Worm (Caenorhabditis elegans): ENCODE results near the gene Y55F3BR.2.

The Y55F3BR.2 gene

ce11 chrIV:854357-855269 is 4.1 kb upstream of the Y55F3BR.2 start, which contains the start of the genes lem-4 and Y55F3BR.11:
Gene lem-4 (minus strand): TSS chrIV:854780.
Gene Y55F3BR.11 (plus strand): TSS chrIV:855219.
- no peak for TF ChIP-seq flt-1 (GFP tag; IDR thresholded peaks at IDR 0.05)
- no peak for TF ChIP-seq pes-1 (GFP tag; IDR thresholded peaks at IDR 0.05)
- no peak for TF ChIP-seq ceh-36 (tag; optimal IDR thresholded peaks at IDR 0.05)
- TF ChIP-seq hnd-1 (tag; optimal IDR thresholded peaks at IDR 0.05), result no peak
- TF ChIP-seq sea-1 (GFP tag; conservative IDR thresholded peaks at IDR 0.05), result no peak
- TF ChIP-seq ama-1 (optimal IDR thresholded peaks at IDR 0.05), result no peak
- TF ChIP-seq tbx-37 (GFP tag; conservative IDR thresholded peaks at IDR 0.05), result no peak
- no peak for TF ChIP-seq aly-1 (tag; optimal IDR thresholded peaks at IDR 0.05)
- no peak for TF ChIP-seq hmbx-1 (tag; optimal IDR thresholded peaks at IDR 0.05)
- TF ChIP-seq F13C5.2 (tag; optimal IDR thresholded peaks at IDR 0.05), result no peak
- TF ChIP-seq B0310.2 (tag; optimal IDR thresholded peaks at IDR 0.05), result no peak
- TF ChIP-seq ets-7 (tag; optimal IDR thresholded peaks at IDR 0.05), result no peak
- TF ChIP-seq tra-4 (tag; optimal IDR thresholded peaks at IDR 0.05), result no peak
- no peak for TF ChIP-seq hmg-4 (GFP tag; optimal IDR thresholded peaks at IDR 0.05)
- no peak for TF ChIP-seq scrt-1 (GFP tag; IDR thresholded peaks at IDR 0.05)

ce11 chrIV:855483-855882 is 3.2 kb upstream of the Y55F3BR.2 start:
- no peak for TF ChIP-seq flt-1 (GFP tag; IDR thresholded peaks at IDR 0.05)

ce11 chrIV:856038-856437 is 2.7 kb upstream of the Y55F3BR.2 start:
- TF ChIP-seq ceh-36 (tag; optimal IDR thresholded peaks at IDR 0.05) (peak; percentile 77), ets-7 (tag; optimal IDR thresholded peaks at IDR 0.05) (no peak)

- no peak for TF ChIP-seq tra-4 (tag; optimal IDR thresholded peaks at IDR 0.05)
- no peak for TF ChIP-seq ama-1 (optimal IDR thresholded peaks at IDR 0.05)
- TF ChIP-seq pes-1 (GFP tag; IDR thresholded peaks at IDR 0.05), result no peak
These were observed 2.1 kb downstream of the Y55F3BR.2 start for ce11 chrIV:860810-861209.

ce11 chrIV:866828-867270 is 8.1 kb downstream of the Y55F3BR.2 start:
- TF ChIP-seq tbx-37 (GFP tag; conservative IDR thresholded peaks at IDR 0.05) (no peak), B0310.2 (tag; optimal IDR thresholded peaks at IDR 0.05) (no peak), ama-1 (optimal IDR thresholded peaks at IDR 0.05) (peak; percentile 84), hmg-4 (GFP tag; optimal IDR thresholded peaks at IDR 0.05) (peak; percentile 27), hmbx-1 (tag; optimal IDR thresholded peaks at IDR 0.05) (no peak), sea-1 (GFP tag; conservative IDR thresholded peaks at IDR 0.05) (no peak), hnd-1 (tag; optimal IDR thresholded peaks at IDR 0.05) (no peak), pes-1 (GFP tag; IDR thresholded peaks at IDR 0.05) (no peak), ets-7 (tag; optimal IDR thresholded peaks at IDR 0.05) (no peak), tra-4 (tag; optimal IDR thresholded peaks at IDR 0.05) (no peak), F13C5.2 (tag; optimal IDR thresholded peaks at IDR 0.05) (peak; percentile 45), scrt-1 (GFP tag; IDR thresholded peaks at IDR 0.05) (no peak), aly-1 (tag; optimal IDR thresholded peaks at IDR 0.05) (no peak), ceh-13 (GFP tag; optimal IDR thresholded peaks at IDR 0.05) (no peak), tbx-11 (GFP tag; IDR thresholded peaks at IDR 0.05) (0 out of 2 replicates have a peak, but pooled peaks have one; percentile 30), ceh-36 (tag; optimal IDR thresholded peaks at IDR 0.05) (no peak)

ce11 chrIV:868723-869122 is 10.0 kb downstream of the Y55F3BR.2 start:
- no peak for TF ChIP-seq tra-4 (tag; optimal IDR thresholded peaks at IDR 0.05)
- no peak for TF ChIP-seq hmbx-1 (tag; optimal IDR thresholded peaks at IDR 0.05)
- TF ChIP-seq hnd-1 (tag; optimal IDR thresholded peaks at IDR 0.05), result no peak
- no peak for TF ChIP-seq aly-1 (tag; optimal IDR thresholded peaks at IDR 0.05)
- TF ChIP-seq ceh-36 (tag; optimal IDR thresholded peaks at IDR 0.05), result no peak
- no peak for TF ChIP-seq ets-7 (tag; optimal IDR thresholded peaks at IDR 0.05)
- TF ChIP-seq tbx-11 (GFP tag; IDR thresholded peaks at IDR 0.05), result no peak
- TF ChIP-seq hmg-4 (GFP tag; optimal IDR thresholded peaks at IDR 0.05), result no peak
- TF ChIP-seq ama-1 (optimal IDR thresholded peaks at IDR 0.05), result no peak
- no peak for TF ChIP-seq tbx-37 (GFP tag; conservative IDR thresholded peaks at IDR 0.05)
- TF ChIP-seq pes-1 (GFP tag; IDR thresholded peaks at IDR 0.05), result no peak
- TF ChIP-seq scrt-1 (GFP tag; IDR thresholded peaks at IDR 0.05), result no peak
- no peak for TF ChIP-seq flt-1 (GFP tag; IDR thresholded peaks at IDR 0.05)
- no peak for TF ChIP-seq ceh-13 (GFP tag; optimal IDR thresholded peaks at IDR 0.05)
- no peak for TF ChIP-seq F13C5.2 (tag; optimal IDR thresholded peaks at IDR 0.05)

ce11 chrIV:873174-873788 is 14.6 kb downstream of the Y55F3BR.2 start:
- TF ChIP-seq B0310.2 (tag; optimal IDR thresholded peaks at IDR 0.05), result no peak
- TF ChIP-seq tbx-37 (GFP tag; conservative IDR thresholded peaks at IDR 0.05), result no peak
- no peak for TF ChIP-seq ama-1 (optimal IDR thresholded peaks at IDR 0.05)
- no peak for TF ChIP-seq aly-1 (tag; optimal IDR thresholded peaks at IDR 0.05)
- TF ChIP-seq hmg-4 (GFP tag; optimal IDR thresholded peaks at IDR 0.05), result no peak
- no peak for TF ChIP-seq ets-7 (tag; optimal IDR thresholded peaks at IDR 0.05)
- no peak for TF ChIP-seq sea-1 (GFP tag; conservative IDR thresholded peaks at IDR 0.05)
- TF ChIP-seq ceh-13 (GFP tag; optimal IDR thresholded peaks at IDR 0.05), result no peak
- TF ChIP-seq ceh-36 (tag; optimal IDR thresholded peaks at IDR 0.05), result no peak
- TF ChIP-seq tbx-11 (GFP tag; IDR thresholded peaks at IDR 0.05), result no peak
- no peak for TF ChIP-seq hnd-1 (tag; optimal IDR thresholded peaks at IDR 0.05)
- TF ChIP-seq hmbx-1 (tag; optimal IDR thresholded peaks at IDR 0.05), result no peak
- TF ChIP-seq scrt-1 (GFP tag; IDR thresholded peaks at IDR 0.05), result no peak
- TF ChIP-seq F13C5.2 (tag; optimal IDR thresholded peaks at IDR 0.05), result no peak
- TF ChIP-seq flt-1 (GFP tag; IDR thresholded peaks at IDR 0.05), result no peak
- no peak for TF ChIP-seq tra-4 (tag; optimal IDR thresholded peaks at IDR 0.05)
- TF ChIP-seq pes-1 (GFP tag; IDR thresholded peaks at IDR 0.05), result no peak

Data from whole organism, early embryonic.